Worm (Caenorhabditis elegans): Measurements from ENCODE around the gene fbxa-29.

DNA sequence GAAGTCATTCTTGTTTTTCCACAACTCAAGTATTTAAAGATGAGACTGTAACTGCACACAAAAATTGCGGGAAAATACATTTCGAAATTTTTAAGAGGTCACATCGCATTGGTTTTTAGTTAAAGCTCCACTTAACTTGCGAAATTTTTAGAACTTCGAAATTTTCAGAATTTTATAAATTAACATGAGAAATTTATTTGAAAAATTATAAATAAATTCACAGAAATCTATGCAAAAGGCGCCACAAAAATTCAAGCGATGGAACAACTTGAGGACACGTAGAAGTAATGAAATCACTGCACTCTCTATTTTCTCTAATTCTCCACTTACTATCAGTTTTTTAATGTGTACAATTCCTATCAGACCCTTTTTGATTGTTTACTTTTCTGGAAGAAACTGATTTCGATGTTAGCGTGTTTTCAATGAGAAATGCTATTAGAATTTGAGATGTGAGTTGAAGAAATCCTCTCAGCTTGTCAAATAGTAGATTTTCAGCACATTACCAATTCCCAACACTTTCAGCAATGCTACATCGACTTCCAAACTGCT, 2.1 kb downstream of the fbxa-29 start, which contains the start of gene fbxa-31:
- TF ChIP-seq ztf-1 (GFP tag; conservative IDR thresholded peaks at IDR 0.05): no peak
- TF ChIP-seq ama-1 (optimal IDR thresholded peaks at IDR 0.05): no peak
- TF ChIP-seq sma-3 (GFP tag; optimal IDR thresholded peaks at IDR 0.05): no peak
- TF ChIP-seq mbf-1 (tag; optimal IDR thresholded peaks at IDR 0.05): no peak
- TF ChIP-seq lsy-2 (tag; optimal IDR thresholded peaks at IDR 0.05): no peak
- no peak for TF ChIP-seq sem-4 (tag; optimal IDR thresholded peaks at IDR 0.05)
- TF ChIP-seq fos-1 (tag; optimal IDR thresholded peaks at IDR 0.05): peak; percentile 75
- TF ChIP-seq nhr-25 (tag; optimal IDR thresholded peaks at IDR 0.05): no peak
- TF ChIP-seq nhr-23 (tag; optimal IDR thresholded peaks at IDR 0.05): no peak
- no peak for TF ChIP-seq unc-62 (GFP tag; optimal IDR thresholded peaks at IDR 0.05)

Data from whole organism, L2 larva.